Fruit fly (Drosophila melanogaster) whole organism, larva: ENCODE results near the gene Dbp21E2.

Experiments
- noc ChIP-seq: fragments of 200-800 bp; sonication (Bioruptor generic); optimal IDR thresholded peaks from 3 replicates; lab custom pipeline; 2019; ENCODE audit warnings: missing biosample characterization, mild to moderate bottlenecking, missing genetic modification characterization, moderate library complexity

Dbp21E2 gene

dm6 chr2L:846167-846868, 34.9 kb downstream of the Dbp21E2 start:
- TF ChIP-seq noc (tag; lab: Kevin White, UChicago) = peak; percentile 38

dm6 chr2L:847189-847987, 36.0 kb downstream of the Dbp21E2 start:
- TF ChIP-seq noc (tag; lab: Kevin White, UChicago) = peak; percentile 75

- no peak for TF ChIP-seq noc (tag; lab: Kevin White, UChicago)
Measured at dm6 chr2L:847988-848622, 36.7 kb downstream of the Dbp21E2 start.

dm6 chr2L:849138-849744, 37.9 kb downstream of the Dbp21E2 start:
- no peak for TF ChIP-seq noc (tag; lab: Kevin White, UChicago)

dm6 chr2L:849787-850512, 38.6 kb downstream of the Dbp21E2 start:
- no peak for TF ChIP-seq noc (tag; lab: Kevin White, UChicago)

- TF ChIP-seq noc (tag; lab: Kevin White, UChicago) = peak; percentile 36
Measured at dm6 chr2L:850727-851257, 39.4 kb downstream of the Dbp21E2 start, which contains the start of gene drongo. Gene drongo, minus strand, starts transcription at chr2L:851071.

dm6 chr2L:852647-853111, 41.3 kb downstream of the Dbp21E2 start, which contains the start of the genes CG4291 and kraken:
Gene CG4291, minus strand, starts transcription at chr2L:852730.
Gene kraken, plus strand, starts transcription at chr2L:852768.
- peak; percentile 59 for TF ChIP-seq noc (tag; lab: Kevin White, UChicago)

dm6 chr2L:855052-855547, 43.7 kb downstream of the Dbp21E2 start, which contains the start of gene CG13949:
Gene CG13949, plus strand, starts transcription at chr2L:855337.
- peak; percentile 17 for TF ChIP-seq noc (tag; lab: Kevin White, UChicago)

- TF ChIP-seq noc (tag; lab: Kevin White, UChicago) = no peak
Measured at dm6 chr2L:856001-856400, 44.6 kb downstream of the Dbp21E2 start.

dm6 chr2L:856690-857488, 45.5 kb downstream of the Dbp21E2 start:
- peak; percentile 42 for TF ChIP-seq noc (tag; lab: Kevin White, UChicago)

dm6 chr2L:857897-858517, 46.6 kb downstream of the Dbp21E2 start:
- peak; percentile 15 for TF ChIP-seq noc (tag; lab: Kevin White, UChicago)

dm6 chr2L:859897-860296, 48.5 kb downstream of the Dbp21E2 start, which contains the start of gene CG13950:
Gene CG13950, plus strand, starts transcription at chr2L:860197.
- TF ChIP-seq noc (tag; lab: Kevin White, UChicago) = no peak
